Worm (Caenorhabditis elegans) whole organism, late embryonic: ENCODE data around the gene lon-2.

Source experiments
- C08G9.2 ChIP-seq: sonication (generic microtip); optimal IDR thresholded peaks from 2 replicates; lab custom pipeline; 2016; ENCODE audit warnings: mild to moderate bottlenecking, missing genetic modification characterization, moderate library complexity, missing compliant biosample characterization
- K09A11.1 ChIP-seq: sonication (generic microtip); optimal IDR thresholded peaks from 2 replicates; lab custom pipeline; 2017; ENCODE audit warnings: antibody characterized with exemption, mild to moderate bottlenecking, missing genetic modification characterization, missing compliant biosample characterization; ENCODE audit not compliant: insufficient read depth
- ceh-18 ChIP-seq: sonication (generic microtip); optimal IDR thresholded peaks from 2 replicates; lab custom pipeline; 2016; ENCODE audit warnings: missing genetic modification characterization, missing compliant biosample characterization
- ceh-34 ChIP-seq: sonication (generic microtip); optimal IDR thresholded peaks from 2 replicates; lab custom pipeline; 2016; ENCODE audit warnings: mild to moderate bottlenecking, missing genetic modification characterization, missing compliant biosample characterization
- eyg-1 ChIP-seq: sonication (generic microtip); optimal IDR thresholded peaks from 2 replicates; lab custom pipeline; 2016; ENCODE audit warnings: missing genotype, missing genetic modification characterization, missing compliant biosample characterization
- fkh-6 ChIP-seq: sonication (generic microtip); optimal IDR thresholded peaks from 2 replicates; lab custom pipeline; 2016; ENCODE audit warnings: missing genetic modification characterization, missing compliant biosample characterization
- gmeb-2 ChIP-seq: sonication (generic microtip); optimal IDR thresholded peaks from 2 replicates; lab custom pipeline; 2016; ENCODE audit warnings: missing genetic modification characterization, inconsistent platforms, missing compliant biosample characterization
- hlh-13 ChIP-seq: fragments of 200-800 bp; sonication (Bioruptor generic); optimal IDR thresholded peaks from 2 replicates; lab custom pipeline; 2018; ENCODE audit warnings: mild to moderate bottlenecking, missing genetic modification characterization, missing compliant biosample characterization
- hlh-15 ChIP-seq: sonication (generic microtip); optimal IDR thresholded peaks from 2 replicates; lab custom pipeline; 2016; ENCODE audit warnings: missing genetic modification characterization, missing compliant biosample characterization
- hlh-6 ChIP-seq: sonication (generic microtip); optimal IDR thresholded peaks from 2 replicates; lab custom pipeline; 2016; ENCODE audit warnings: missing genotype, missing genetic modification characterization, missing compliant biosample characterization
- lin-11 ChIP-seq: fragments of 200-800 bp; sonication (Bioruptor generic); optimal IDR thresholded peaks from 2 replicates; lab custom pipeline; 2018; ENCODE audit warnings: mild to moderate bottlenecking, missing genetic modification characterization, missing compliant biosample characterization
- mec-3 ChIP-seq: sonication (generic microtip); optimal IDR thresholded peaks from 2 replicates; lab custom pipeline; 2016; ENCODE audit warnings: borderline replicate concordance, missing genetic modification characterization, missing compliant biosample characterization
- pqm-1 ChIP-seq: sonication (generic microtip); optimal IDR thresholded peaks from 2 replicates; lab custom pipeline; 2016; ENCODE audit warnings: missing genetic modification characterization, missing compliant biosample characterization
- unc-86 ChIP-seq: sonication (generic microtip); optimal IDR thresholded peaks from 2 replicates; lab custom pipeline; 2016; ENCODE audit warnings: missing genetic modification characterization, missing compliant biosample characterization

- TF ChIP-seq K09A11.1 (tag; lab: Kevin White, UChicago), result no peak
- no peak for TF ChIP-seq unc-86
- no peak for TF ChIP-seq pqm-1 (tag; lab: Kevin White, UChicago)
- TF ChIP-seq ceh-34 (tag; lab: Kevin White, UChicago), result no peak
- TF ChIP-seq hlh-13 (GFP tag; lab: Kevin White, UChicago), result no peak
- TF ChIP-seq ceh-18, result no peak
- TF ChIP-seq hlh-15 (tag; lab: Kevin White, UChicago), result no peak
- TF ChIP-seq hlh-6 (tag; lab: Kevin White, UChicago), result no peak
- TF ChIP-seq lin-11 (tag; lab: Kevin White, UChicago), result no peak
- no peak for TF ChIP-seq C08G9.2 (tag; lab: Kevin White, UChicago)
- TF ChIP-seq gmeb-2 (tag; lab: Kevin White, UChicago), result no peak
- TF ChIP-seq fkh-6, result no peak
- no peak for TF ChIP-seq eyg-1 (tag; lab: Kevin White, UChicago)
- no peak for TF ChIP-seq mec-3 (tag; lab: Kevin White, UChicago)
Observed at ce11 chrX:4705666-4706065, 43.2 kb downstream of the lon-2 start.
